Fruit fly (Drosophila melanogaster) whole organism, embryonic: ENCODE measurements around the gene Nrd1.

Experiments
- CG10462 ChIP-seq: fragments of 200-800 bp; sonication (Bioruptor generic); optimal IDR thresholded peaks from 2 replicates; lab custom pipeline; 2016; ENCODE audit warnings: missing biosample characterization, missing genetic modification characterization
- CG10979 ChIP-seq: fragments of 200-800 bp; sonication (Bioruptor generic); optimal IDR thresholded peaks from 2 replicates; lab custom pipeline; 2018; ENCODE audit warnings: missing biosample characterization, mild to moderate bottlenecking, missing genetic modification characterization, moderate library complexity
- CG11093 ChIP-seq: fragments of 200-800 bp; sonication (Bioruptor generic); IDR thresholded peaks from 3 replicates; pipeline ENCODE4 v1.3.6; 2022; ENCODE audit warnings: missing biosample characterization, missing genetic modification characterization
- CG13894 ChIP-seq: fragments of 200-800 bp; sonication (Bioruptor generic); optimal IDR thresholded peaks from 3 replicates; lab custom pipeline; 2018; ENCODE audit warnings: missing biosample characterization, mild to moderate bottlenecking, missing genetic modification characterization, moderate library complexity
- CG15269 ChIP-seq: fragments of 200-800 bp; sonication (Bioruptor generic); optimal IDR thresholded peaks from 2 replicates; lab custom pipeline; 2018; ENCODE audit warnings: missing biosample characterization, mild to moderate bottlenecking, missing genetic modification characterization, moderate library complexity
- CG15601 ChIP-seq: fragments of 200-800 bp; sonication (Bioruptor generic); optimal IDR thresholded peaks from 3 replicates; lab custom pipeline; 2019; ENCODE audit warnings: missing biosample characterization, mild to moderate bottlenecking, missing genetic modification characterization, moderate library complexity
- CG1602 ChIP-seq: fragments of 200-800 bp; sonication (Bioruptor generic); optimal IDR thresholded peaks from 3 replicates; lab custom pipeline; 2016; ENCODE audit warnings: missing biosample characterization, missing genetic modification characterization
- CG16779 ChIP-seq: fragments of 200-800 bp; sonication (Bioruptor generic); IDR thresholded peaks from 2 replicates; pipeline ENCODE4 v1.3.6; 2022; ENCODE audit warnings: missing biosample characterization, missing genetic modification characterization
- CG16813 ChIP-seq: fragments of 200-800 bp; sonication (Bioruptor generic); IDR thresholded peaks from 3 replicates; pipeline ENCODE4 v1.3.6; 2022; ENCODE audit warnings: missing biosample characterization, missing genetic modification characterization; ENCODE audit not compliant: partially characterized antibody
- CG17568 ChIP-seq: fragments of 200-800 bp; sonication (Bioruptor generic); optimal IDR thresholded peaks from 2 replicates; lab custom pipeline; 2018; ENCODE audit warnings: missing biosample characterization, mild to moderate bottlenecking, missing genetic modification characterization, moderate library complexity
- CG17829 ChIP-seq: fragments of 200-800 bp; optimal IDR thresholded peaks from 2 replicates; lab custom pipeline; 2019; ENCODE audit warnings: missing biosample characterization, mild to moderate bottlenecking, missing genetic modification characterization, moderate library complexity
- CG30020 ChIP-seq: fragments of 200-800 bp; optimal IDR thresholded peaks from 2 replicates; lab custom pipeline; 2019; ENCODE audit warnings: missing biosample characterization, mild to moderate bottlenecking, missing genetic modification characterization, moderate library complexity
- CG34224 ChIP-seq: fragments of 200-800 bp; sonication (Bioruptor generic); IDR thresholded peaks from 3 replicates; pipeline ENCODE4 v1.3.6; 2022; ENCODE audit warnings: missing biosample characterization, missing genetic modification characterization; ENCODE audit not compliant: partially characterized antibody
- CG3726 ChIP-seq: fragments of 200-800 bp; sonication (Bioruptor generic); IDR thresholded peaks from 3 replicates; pipeline ENCODE4, ENCODE4 v1.3.6; 2022; ENCODE audit warnings: missing biosample characterization, missing genetic modification characterization
- CG42726 ChIP-seq: fragments of 200-800 bp; sonication (Bioruptor generic); IDR thresholded peaks from 2 replicates; pipeline ENCODE4 v1.3.6; 2022; ENCODE audit warnings: missing biosample characterization, missing genetic modification characterization; ENCODE audit not compliant: partially characterized antibody
- CG5180 ChIP-seq: fragments of 200-800 bp; sonication (Bioruptor generic); optimal IDR thresholded peaks from 3 replicates; lab custom pipeline; 2017; ENCODE audit warnings: missing biosample characterization, missing genetic modification characterization, mild to moderate bottlenecking, moderate library complexity, missing genetic modification reagents
- CG6689 ChIP-seq: fragments of 200-800 bp; sonication (Bioruptor generic); IDR thresholded peaks from 2 replicates; pipeline ENCODE4 v1.3.6; 2022; ENCODE audit warnings: missing biosample characterization, missing genetic modification characterization
- CG6765 ChIP-seq: fragments of 200-800 bp; sonication (Bioruptor generic); optimal IDR thresholded peaks from 3 replicates; lab custom pipeline; 2017; ENCODE audit warnings: missing biosample characterization, mild to moderate bottlenecking, missing genetic modification characterization
- CG7928 ChIP-seq: fragments of 200-800 bp; sonication (Bioruptor generic); optimal IDR thresholded peaks from 2 replicates; lab custom pipeline; 2017; ENCODE audit warnings: missing biosample characterization, mild to moderate bottlenecking, missing genetic modification characterization
- Camta ChIP-seq: fragments of 200-800 bp; sonication (Bioruptor generic); optimal IDR thresholded peaks from 2 replicates; lab custom pipeline; 2016; ENCODE audit warnings: missing biosample characterization, missing genetic modification characterization
- Fer3 ChIP-seq: fragments of 200-800 bp; sonication (Bioruptor generic); optimal IDR thresholded peaks from 2 replicates; lab custom pipeline; 2018; ENCODE audit warnings: missing biosample characterization, mild to moderate bottlenecking, missing genetic modification characterization, moderate library complexity
- HLHmδ ChIP-seq: fragments of 200-800 bp; sonication (Bioruptor generic); optimal IDR thresholded peaks from 2 replicates; lab custom pipeline; 2018; ENCODE audit warnings: missing biosample characterization, mild to moderate bottlenecking, missing genetic modification characterization, moderate library complexity
- Mrtf ChIP-seq: fragments of 200-800 bp; sonication (Bioruptor generic); IDR thresholded peaks from 3 replicates; pipeline ENCODE4 v1.3.6; 2022; ENCODE audit warnings: missing biosample characterization, missing genetic modification characterization
- Nf-YA ChIP-seq: fragments of 200-800 bp; sonication (Bioruptor generic); IDR thresholded peaks from 2 replicates; pipeline ENCODE4 v1.3.6; 2022; ENCODE audit warnings: missing biosample characterization, missing genetic modification characterization
- Nf-YC ChIP-seq: fragments of 200-800 bp; optimal IDR thresholded peaks from 3 replicates; lab custom pipeline; 2019; ENCODE audit warnings: missing biosample characterization, mild to moderate bottlenecking, missing genetic modification characterization, moderate library complexity
- Oaz ChIP-seq: fragments of 200-800 bp; sonication (Bioruptor generic); IDR thresholded peaks from 2 replicates; pipeline ENCODE4 v1.3.6; 2022; ENCODE audit warnings: missing biosample characterization, missing genetic modification characterization
- Optix ChIP-seq: fragments of 200-800 bp; sonication (Bioruptor generic); IDR thresholded peaks from 3 replicates; pipeline ENCODE4 v1.3.6; 2022; ENCODE audit warnings: missing biosample characterization, missing genetic modification characterization
- PHDP ChIP-seq: fragments of 200-800 bp; sonication (Bioruptor generic); optimal IDR thresholded peaks from 3 replicates; lab custom pipeline; 2018; ENCODE audit warnings: missing biosample characterization, mild to moderate bottlenecking, missing genetic modification characterization, moderate library complexity
- Vsx1 ChIP-seq: fragments of 200-800 bp; sonication (Bioruptor generic); optimal IDR thresholded peaks from 2 replicates; lab custom pipeline; 2017; ENCODE audit warnings: missing biosample characterization, mild to moderate bottlenecking, missing genetic modification characterization, missing genetic modification reagents
- Xrp1 ChIP-seq: fragments of 200-800 bp; sonication (Bioruptor generic); IDR thresholded peaks from 2 replicates; pipeline ENCODE4 v1.3.6; 2022; ENCODE audit warnings: missing biosample characterization, missing genetic modification characterization
- dati ChIP-seq: fragments of 200-800 bp; sonication (Bioruptor generic); IDR thresholded peaks from 2 replicates; pipeline ENCODE4 v1.3.6; 2022; ENCODE audit warnings: missing biosample characterization, missing genetic modification characterization
- disco-r ChIP-seq: fragments of 200-800 bp; sonication (Bioruptor generic); optimal IDR thresholded peaks from 2 replicates; lab custom pipeline; 2016; ENCODE audit warnings: missing biosample characterization, missing genetic modification characterization
- dpn ChIP-seq, 2 experiments: fragments of 200-800 bp; sonication (Bioruptor generic); optimal IDR thresholded peaks; 3 replicates each; lab custom pipeline; 2016; ENCODE audit warnings: missing biosample characterization in 2 of 2, missing genetic modification characterization in 2 of 2
- esg ChIP-seq: fragments of 200-800 bp; sonication (Bioruptor generic); conservative IDR thresholded peaks from 2 replicates; pipeline ENCODE4 v1.3.6; 2022; ENCODE audit warnings: missing biosample characterization, missing genetic modification characterization
- ham ChIP-seq: fragments of 200-800 bp; sonication (Bioruptor generic); IDR thresholded peaks from 2 replicates; pipeline ENCODE4 v1.3.6; 2022; ENCODE audit warnings: missing biosample characterization, missing genetic modification characterization
- jumu ChIP-seq: fragments of 200-800 bp; sonication (Bioruptor generic); optimal IDR thresholded peaks from 3 replicates; lab custom pipeline; 2016; ENCODE audit warnings: missing biosample characterization, missing genetic modification characterization
- kah ChIP-seq: fragments of 200-800 bp; sonication (Bioruptor generic); optimal IDR thresholded peaks from 2 replicates; lab custom pipeline; 2018; ENCODE audit warnings: missing biosample characterization, mild to moderate bottlenecking, missing genetic modification characterization
- lola ChIP-seq, 3 experiments: fragments of >200 bp in 2 of 3; fragments of 200-800 bp in 1 of 3; sonication (Bioruptor generic) in 1 of 3; optimal IDR thresholded peaks; 2 replicates each; lab custom pipeline; 2017 to 2019; ENCODE audit warnings: missing biosample characterization in 3 of 3, missing genetic modification characterization in 3 of 3, mild to moderate bottlenecking in 1 of 3, moderate library complexity in 1 of 3
- nau ChIP-seq: fragments of 200-800 bp; sonication (Bioruptor generic); optimal IDR thresholded peaks from 3 replicates; lab custom pipeline; 2017; ENCODE audit warnings: missing biosample characterization, mild to moderate bottlenecking, missing genetic modification characterization, missing genetic modification reagents
- nerfin-1 ChIP-seq: fragments of 200-800 bp; sonication (Bioruptor generic); optimal IDR thresholded peaks from 3 replicates; lab custom pipeline; 2019; ENCODE audit warnings: missing biosample characterization, mild to moderate bottlenecking, missing genetic modification characterization, moderate library complexity
- nom ChIP-seq: fragments of 200-800 bp; sonication (Bioruptor generic); optimal IDR thresholded peaks from 2 replicates; lab custom pipeline; 2017; ENCODE audit warnings: missing biosample characterization, missing genetic modification characterization, mild to moderate bottlenecking, moderate library complexity, missing genetic modification reagents
- org-1 ChIP-seq: fragments of 200-800 bp; sonication (Bioruptor generic); optimal IDR thresholded peaks from 2 replicates; lab custom pipeline; 2017; ENCODE audit warnings: missing biosample characterization, missing genetic modification characterization
- p53 ChIP-seq: fragments of 200-800 bp; sonication (Bioruptor generic); optimal IDR thresholded peaks from 2 replicates; lab custom pipeline; 2016; ENCODE audit warnings: missing biosample characterization, missing genetic modification characterization
- prd ChIP-seq, 3 experiments: fragments of >200 bp in 2 of 3; fragments of 200-800 bp in 1 of 3; sonication (Bioruptor generic) in 1 of 3; optimal IDR thresholded peaks in 2 of 3; IDR thresholded peaks in 1 of 3; 2 replicates in 2 of 3; 3 replicates in 1 of 3; pipeline versions ENCODE4 v1.3.6 to Lab custom; 2017 to 2022; ENCODE audit warnings: missing biosample characterization in 1 of 3, missing genetic modification characterization in 1 of 3
- row ChIP-seq: fragments of 200-800 bp; sonication (Bioruptor generic); IDR thresholded peaks from 3 replicates; pipeline ENCODE4 v1.3.6; 2022; ENCODE audit warnings: missing biosample characterization, missing genetic modification characterization
- schlank ChIP-seq: fragments of 200-800 bp; sonication (Bioruptor generic); optimal IDR thresholded peaks from 2 replicates; lab custom pipeline; 2018; ENCODE audit warnings: missing biosample characterization, mild to moderate bottlenecking, missing genetic modification characterization
- sens-2 ChIP-seq: fragments of 200-800 bp; sonication (Bioruptor generic); IDR thresholded peaks from 2 replicates; pipeline ENCODE4 v1.3.6; 2022; ENCODE audit warnings: missing biosample characterization, missing genetic modification characterization
- stc ChIP-seq: fragments of 200-800 bp; sonication (Bioruptor generic); IDR thresholded peaks from 2 replicates; pipeline ENCODE4 v1.3.6; 2022; ENCODE audit warnings: missing biosample characterization, missing genetic modification characterization
- tin ChIP-seq: fragments of 200-800 bp; sonication (Bioruptor generic); optimal IDR thresholded peaks from 3 replicates; lab custom pipeline; 2016; ENCODE audit warnings: missing biosample characterization, missing genetic modification characterization
- ttk ChIP-seq: fragments of 200-800 bp; sonication (Bioruptor generic); IDR thresholded peaks from 2 replicates; pipeline ENCODE4 v2.1.2; 2022; ENCODE audit warnings: missing biosample characterization, missing genetic modification characterization

Gene Nrd1

DNA sequence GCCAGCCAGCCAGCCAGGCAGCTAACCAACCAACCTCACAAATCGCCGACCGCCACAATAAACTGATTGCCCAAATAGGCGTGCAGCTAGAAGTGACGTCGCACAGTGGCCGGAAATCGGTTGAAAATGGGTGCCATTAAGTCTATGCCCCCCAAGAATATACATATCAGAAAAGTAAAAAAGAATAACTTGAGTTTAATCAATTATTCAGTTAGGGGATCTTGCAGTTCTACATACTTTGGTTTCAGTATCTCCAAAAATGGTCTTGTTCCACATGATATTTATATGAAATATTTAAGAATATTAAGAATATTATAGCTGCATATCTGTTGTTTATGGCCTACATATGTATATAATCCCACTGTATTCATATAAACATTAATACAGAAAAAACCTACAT, 16.7 kb upstream of the Nrd1 start (continued):
- TF ChIP-seq row (GFP tag; lab: Robert Waterston, UW) (peak; percentile 79), nau (no peak), lola (GFP tag; optimal IDR thresholded peaks at IDR 0.05; lab: Kevin White, UChicago) (no peak), CG1602 (GFP tag; lab: Kevin White, UChicago) (no peak), Optix (no peak), Vsx1 (no peak), jumu (no peak), schlank (tag; lab: Kevin White, UChicago) (no peak), CG16779 (GFP tag; lab: Robert Waterston, UW) (no peak), org-1 (GFP tag; lab: Kevin White, UChicago) (no peak), Mrtf (GFP tag; lab: Robert Waterston, UW) (no peak), dati (GFP tag; lab: Robert Waterston, UW) (no peak), CG6689 (GFP tag; lab: Robert Waterston, UW) (peak; percentile 33; the same call in 1 of the 2 replicates), ham (GFP tag; lab: Robert Waterston, UW) (no peak), CG15269 (tag; lab: Kevin White, UChicago) (peak; percentile 78), CG10462 (GFP tag; lab: Kevin White, UChicago) (no peak), ttk (no peak), CG3726 (GFP tag; lab: Robert Waterston, UW) (no peak), CG6765 (no peak), CG30020 (tag; lab: Kevin White, UChicago) (no peak), CG16813 (no peak), HLHmδ (no peak), Fer3 (tag; lab: Kevin White, UChicago) (peak; percentile 43), stc (GFP tag; lab: Robert Waterston, UW) (no peak), p53 (GFP tag; lab: Kevin White, UChicago) (no peak), disco-r (no peak), tin (no peak), CG17829 (tag; lab: Kevin White, UChicago) (no peak), Nf-YA (GFP tag; lab: Robert Waterston, UW) (no peak), CG5180 (peak; percentile 19), Xrp1 (GFP tag; lab: Robert Waterston, UW) (peak; percentile 48; the same call in 1 of the 2 replicates), CG42726 (GFP tag; lab: Robert Waterston, UW) (no peak), kah (GFP tag; lab: Kevin White, UChicago) (no peak), CG11093 (GFP tag; lab: Robert Waterston, UW) (no peak), CG15601 (no peak), Nf-YC (tag; lab: Kevin White, UChicago) (peak; percentile 35), CG10979 (tag; lab: Kevin White, UChicago) (peak; percentile 18), CG7928 (GFP tag; lab: Kevin White, UChicago) (no peak), nom (no peak), sens-2 (GFP tag; lab: Robert Waterston, UW) (no peak), Oaz (GFP tag; lab: Robert Waterston, UW) (0 out of 2 replicates have a peak, but pooled peaks have one; percentile 10), PHDP (tag; lab: Kevin White, UChicago) (peak; percentile 64), CG17568 (GFP tag; lab: Kevin White, UChicago) (no peak), CG34224 (GFP tag; lab: Robert Waterston, UW) (peak; percentile 30; the same call in 1 of the 3 replicates), Camta (no peak), CG13894 (peak; percentile 7), prd (optimal IDR thresholded peaks at IDR 0.05; lab: Kevin White, UChicago) (no peak), prd (GFP tag; IDR thresholded peaks at IDR 0.05; lab: Robert Waterston, UW) (0 out of 3 replicates have a peak, but pooled peaks have one; percentile 18), nerfin-1 (peak; percentile 0), dpn (GFP tag; optimal IDR thresholded peaks at IDR 0.05; lab: Kevin White, UChicago) (peak in 1 of 2 experiments; percentile 37), esg (peak; percentile 34; the same call in 1 of the 2 replicates)
